Fruit fly (Drosophila melanogaster) whole organism: ENCODE data around the gene Dhpr.

Experiments used
- Dll ChIP-seq: fragments of >200 bp; optimal IDR thresholded peaks from 2 replicates; lab custom pipeline; 2017
- EcR ChIP-seq, 2 experiments: fragments of >200 bp; optimal IDR thresholded peaks; 2 replicates each; lab custom pipeline; 2017; ENCODE audit warnings: missing biosample characterization in 2 of 2, missing genetic modification characterization in 2 of 2, missing genetic modification reagents in 2 of 2
- pan ChIP-seq: fragments of >200 bp; optimal IDR thresholded peaks from 2 replicates; lab custom pipeline; 2017
- psq ChIP-seq: fragments of >200 bp; optimal IDR thresholded peaks from 2 replicates; lab custom pipeline; 2017
- usp ChIP-seq: fragments of >200 bp; optimal IDR thresholded peaks from 2 replicates; lab custom pipeline; 2017; ENCODE audit warnings: missing biosample characterization, missing genetic modification characterization, mixed read lengths

dm6 chr3L:9136976-9137954, 2.9 kb downstream of the Dhpr start, which contains the start of the genes Use1 and nwk:
- TF ChIP-seq pan (lab: Kevin White, UChicago) = no peak
- TF ChIP-seq usp (GFP tag; lab: Kevin White, UChicago) = no peak
- TF ChIP-seq EcR (GFP tag; optimal IDR thresholded peaks at IDR 0.05; lab: Kevin White, UChicago) = no peak
- TF ChIP-seq Dll = no peak
- no peak for TF ChIP-seq psq (lab: Kevin White, UChicago)
